Worm (Caenorhabditis elegans) whole organism, L1 larva: Measurements from ENCODE around the gene C15H9.2.

ENCODE experiments used
- blmp-1 ChIP-seq: fragments of 150-350 bp; optimal IDR thresholded peaks from 2 replicates; lab custom pipeline; 2014; ENCODE audit warnings: missing biosample characterization, missing genetic modification characterization
- ceh-82 ChIP-seq, 3 experiments: fragments of 150-350 bp in 1 of 3; sonication (generic microtip) in 2 of 3; optimal IDR thresholded peaks; 2 replicates each; lab custom pipeline; 2014 to 2017; ENCODE audit warnings: missing biosample characterization in 3 of 3, missing genetic modification characterization in 3 of 3
- egl-27 ChIP-seq, 2 experiments: fragments of 150-350 bp in 1 of 2; sonication (generic microtip); optimal IDR thresholded peaks; 3 replicates each; lab custom pipeline; 2017 to 2018; ENCODE audit warnings: missing biosample characterization in 2 of 2, missing genetic modification characterization in 2 of 2, missing genetic modification reagents in 2 of 2
- fkh-4 ChIP-seq: sonication (generic microtip); optimal IDR thresholded peaks from 2 replicates; lab custom pipeline; 2016; ENCODE audit warnings: missing compliant biosample characterization, missing genetic modification characterization, borderline replicate concordance
- lin-39 ChIP-seq: fragments of 150-350 bp; optimal IDR thresholded peaks from 2 replicates; lab custom pipeline; 2014; ENCODE audit warnings: missing biosample characterization, missing genetic modification reagents, missing genetic modification characterization
- nhr-28 ChIP-seq: fragments of 150-350 bp; optimal IDR thresholded peaks from 2 replicates; lab custom pipeline; 2014; ENCODE audit warnings: missing biosample characterization, missing genetic modification characterization

DNA sequence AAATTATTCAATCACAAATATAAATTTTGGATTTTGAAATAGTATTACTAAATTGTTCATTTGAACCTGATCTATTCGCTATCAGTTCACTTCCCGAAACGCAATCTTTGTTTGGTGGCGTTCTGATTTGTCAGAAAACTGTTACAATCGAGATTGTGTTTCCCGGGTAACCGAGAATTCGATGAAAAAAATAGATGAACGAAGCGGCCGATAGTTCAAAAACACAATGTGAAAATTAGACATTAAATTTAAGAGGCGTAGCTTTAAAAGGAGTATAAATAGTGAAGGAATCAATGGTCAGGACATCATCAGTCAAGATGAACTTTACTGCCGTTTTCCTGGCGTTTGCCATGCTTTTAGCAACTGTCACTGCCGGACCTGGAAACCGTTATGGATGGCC is 32.5 kb upstream of the C15H9.2 start, which contains the start of gene C45B2.1:
- no peak for TF ChIP-seq lin-39 (tag; lab: Kevin White, UChicago)
- no peak for TF ChIP-seq ceh-82 (tag; optimal IDR thresholded peaks at IDR 0.05; lab: Kevin White, UChicago)
- TF ChIP-seq egl-27 (tag; optimal IDR thresholded peaks at IDR 0.05; lab: Kevin White, UChicago): no peak
- no peak for TF ChIP-seq blmp-1
- no peak for TF ChIP-seq fkh-4
- TF ChIP-seq nhr-28 (tag; lab: Kevin White, UChicago): no peak
